Worm (Caenorhabditis elegans) whole organism, mixed stage, embryonic: ENCODE measurements around the gene gtf-2E2.
A peak's percentile ranks its signal among the peaks of the same experiment; 100 is the strongest.

ENCODE experiments used
- M03D4.4 ChIP-seq: sonication (generic microtip); optimal IDR thresholded peaks from 2 replicates; lab custom pipeline; 2017; ENCODE audit warnings: mild to moderate bottlenecking, missing genetic modification characterization, missing compliant biosample characterization
- bed-3 ChIP-seq: fragments of 200-800 bp; sonication (Bioruptor generic); optimal IDR thresholded peaks from 3 replicates; lab custom pipeline; 2018; ENCODE audit warnings: mild to moderate bottlenecking, missing genetic modification characterization, moderate library complexity, missing compliant biosample characterization
- ceh-39 ChIP-seq: fragments of 150-350 bp; optimal IDR thresholded peaks from 2 replicates; lab custom pipeline; 2014; ENCODE audit warnings: missing biosample characterization, missing genetic modification characterization
- ceh-43 ChIP-seq: fragments of 200-800 bp; sonication (Bioruptor generic); optimal IDR thresholded peaks from 2 replicates; lab custom pipeline; 2018; ENCODE audit warnings: mild to moderate bottlenecking, missing genetic modification characterization, moderate library complexity, missing compliant biosample characterization
- ceh-83 ChIP-seq: fragments of 200-800 bp; sonication (Bioruptor generic); optimal IDR thresholded peaks from 2 replicates; lab custom pipeline; 2018; ENCODE audit warnings: mild to moderate bottlenecking, missing genetic modification characterization, missing compliant biosample characterization
- ces-1 ChIP-seq: fragments of 150-350 bp; optimal IDR thresholded peaks from 2 replicates; lab custom pipeline; 2014; ENCODE audit warnings: missing biosample characterization, missing genetic modification reagents, missing genetic modification characterization
- cnd-1 ChIP-seq: fragments of 200-800 bp; sonication (Bioruptor generic); optimal IDR thresholded peaks from 2 replicates; lab custom pipeline; 2018; ENCODE audit warnings: mild to moderate bottlenecking, missing genetic modification characterization, missing compliant biosample characterization
- drap-1 ChIP-seq: fragments of 200-800 bp; sonication (Bioruptor generic); optimal IDR thresholded peaks from 3 replicates; lab custom pipeline; 2018; ENCODE audit warnings: mild to moderate bottlenecking, missing genetic modification characterization, missing compliant biosample characterization
- elt-1 ChIP-seq: sonication (generic microtip); optimal IDR thresholded peaks from 2 replicates; lab custom pipeline; 2017; ENCODE audit warnings: missing genetic modification characterization, mild to moderate bottlenecking, missing compliant biosample characterization, antibody characterized with exemption, moderate library complexity, borderline replicate concordance; ENCODE audit not compliant: insufficient read depth
- elt-3 ChIP-seq: fragments of 150-350 bp; optimal IDR thresholded peaks from 2 replicates; lab custom pipeline; 2014; ENCODE audit warnings: missing biosample characterization, missing genetic modification characterization
- ham-2 ChIP-seq: fragments of 200-800 bp; sonication (Bioruptor generic); optimal IDR thresholded peaks from 2 replicates; lab custom pipeline; 2018; ENCODE audit warnings: mild to moderate bottlenecking, missing genetic modification characterization, missing compliant biosample characterization
- hlh-1 ChIP-seq: fragments of 150-350 bp; optimal IDR thresholded peaks from 2 replicates; lab custom pipeline; 2014; ENCODE audit warnings: missing biosample characterization, missing genetic modification reagents, missing genetic modification characterization
- lin-13 ChIP-seq: fragments of 150-350 bp; optimal IDR thresholded peaks from 2 replicates; lab custom pipeline; 2014; ENCODE audit warnings: missing biosample characterization, missing genetic modification characterization
- lin-32 ChIP-seq: fragments of 200-800 bp; sonication (Bioruptor generic); optimal IDR thresholded peaks from 2 replicates; lab custom pipeline; 2018; ENCODE audit warnings: mild to moderate bottlenecking, missing genetic modification characterization, missing compliant biosample characterization
- lsy-2 ChIP-seq: fragments of 150-350 bp; optimal IDR thresholded peaks from 2 replicates; lab custom pipeline; 2014; ENCODE audit warnings: missing biosample characterization, missing genetic modification characterization
- mab-5 ChIP-seq: fragments of 150-350 bp; optimal IDR thresholded peaks from 2 replicates; lab custom pipeline; 2014; ENCODE audit warnings: missing biosample characterization, missing genetic modification characterization
- mep-1 ChIP-seq: fragments of 150-350 bp; optimal IDR thresholded peaks from 2 replicates; lab custom pipeline; 2017; ENCODE audit warnings: missing biosample characterization, missing genetic modification reagents, missing genetic modification characterization, inconsistent platforms
- mls-2 ChIP-seq: sonication (generic microtip); optimal IDR thresholded peaks from 2 replicates; lab custom pipeline; 2016; ENCODE audit warnings: mild to moderate bottlenecking, missing genetic modification characterization, moderate library complexity, missing compliant biosample characterization
- nhr-12 ChIP-seq: fragments of 150-350 bp; optimal IDR thresholded peaks from 2 replicates; lab custom pipeline; 2014; ENCODE audit warnings: missing biosample characterization, missing genetic modification characterization
- nhr-2 ChIP-seq: fragments of 150-350 bp; optimal IDR thresholded peaks from 2 replicates; lab custom pipeline; 2014; ENCODE audit warnings: missing biosample characterization, missing genetic modification characterization
- nhr-237 ChIP-seq: fragments of 150-350 bp; optimal IDR thresholded peaks from 2 replicates; lab custom pipeline; 2014; ENCODE audit warnings: missing biosample characterization, missing genetic modification characterization
- nhr-28 ChIP-seq: fragments of 150-350 bp; optimal IDR thresholded peaks from 2 replicates; lab custom pipeline; 2014; ENCODE audit warnings: missing biosample characterization, missing genetic modification characterization
- nhr-76 ChIP-seq: sonication (generic microtip); optimal IDR thresholded peaks from 2 replicates; lab custom pipeline; 2017; ENCODE audit warnings: missing biosample characterization, missing genetic modification characterization
- pha-4 ChIP-seq: fragments of 150-350 bp; optimal IDR thresholded peaks from 2 replicates; lab custom pipeline; 2018; ENCODE audit warnings: missing biosample characterization, missing genetic modification reagents, missing genetic modification characterization
- sem-2 ChIP-seq: fragments of 200-800 bp; sonication (Bioruptor generic); optimal IDR thresholded peaks from 2 replicates; lab custom pipeline; 2018; ENCODE audit warnings: mild to moderate bottlenecking, missing genetic modification characterization, missing compliant biosample characterization
- snpc-4 ChIP-seq: fragments of 150-350 bp; optimal IDR thresholded peaks from 2 replicates; lab custom pipeline; 2014; ENCODE audit warnings: missing biosample characterization, missing genetic modification characterization
- sptf-1 ChIP-seq: sonication (generic microtip); optimal IDR thresholded peaks from 2 replicates; lab custom pipeline; 2017; ENCODE audit warnings: mild to moderate bottlenecking, missing genetic modification characterization, moderate library complexity, missing compliant biosample characterization
- tbx-8 ChIP-seq: fragments of 200-800 bp; sonication (Bioruptor generic); optimal IDR thresholded peaks from 2 replicates; lab custom pipeline; 2018; ENCODE audit warnings: mild to moderate bottlenecking, missing genetic modification characterization, moderate library complexity, missing compliant biosample characterization
- unc-120 ChIP-seq: sonication (generic microtip); optimal IDR thresholded peaks from 2 replicates; lab custom pipeline; 2017; ENCODE audit warnings: missing genetic modification characterization, missing compliant biosample characterization; ENCODE audit not compliant: poor library complexity, severe bottlenecking
- unc-39 ChIP-seq: fragments of 150-350 bp; optimal IDR thresholded peaks from 2 replicates; lab custom pipeline; 2014; ENCODE audit warnings: missing biosample characterization, missing genetic modification characterization
- unc-62 ChIP-seq: fragments of 150-350 bp; optimal IDR thresholded peaks from 2 replicates; lab custom pipeline; 2014; ENCODE audit warnings: missing biosample characterization, missing genetic modification reagents, missing genetic modification characterization
- zip-8 ChIP-seq: fragments of 150-350 bp; optimal IDR thresholded peaks from 2 replicates; lab custom pipeline; 2014; ENCODE audit warnings: missing biosample characterization, missing genetic modification characterization
- ztf-11 ChIP-seq: fragments of 150-350 bp; optimal IDR thresholded peaks from 2 replicates; lab custom pipeline; 2014; ENCODE audit warnings: missing biosample characterization, missing genetic modification characterization

The gtf-2E2 gene

DNA sequence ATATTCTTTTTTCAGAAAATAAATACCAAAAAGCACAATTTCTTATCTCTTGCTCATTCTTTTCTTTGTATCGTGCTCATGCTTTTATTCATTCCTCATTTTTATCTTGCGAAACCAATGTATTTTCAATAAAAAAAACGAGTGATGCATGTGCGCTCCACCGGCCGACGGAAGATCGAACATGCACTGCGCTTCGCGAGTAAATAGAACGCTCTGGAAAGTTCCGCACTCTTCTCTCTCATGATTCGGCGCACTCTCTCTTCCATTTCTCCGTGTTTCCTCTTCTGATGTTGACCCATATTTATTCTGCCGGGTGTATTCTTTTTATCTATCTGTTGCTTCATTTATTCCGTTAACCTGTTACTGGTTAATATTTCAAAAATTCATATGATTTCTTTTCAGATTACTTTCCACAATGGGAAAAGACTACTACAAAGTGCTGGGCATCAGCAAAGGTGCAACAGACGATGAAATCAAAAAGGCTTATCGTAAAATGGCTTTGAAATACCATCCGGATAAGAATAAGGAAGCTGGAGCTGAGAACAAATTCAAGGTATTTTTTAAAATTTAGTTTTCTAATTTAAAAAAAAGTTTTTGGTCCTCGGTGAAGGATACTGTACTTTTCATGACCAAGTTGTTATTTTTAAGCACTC lies 3.1 kb upstream of the gtf-2E2 start, which contains the start of gene dnj-13:
TSS of gene dnj-13 (plus strand) at position 403 of the 653 bp plus-strand sequence.
- TF ChIP-seq drap-1 (GFP tag; lab: Kevin White, UChicago) (peak; percentile 80), nhr-12 (tag; lab: Kevin White, UChicago) (peak; percentile 43), lin-13 (tag; lab: Kevin White, UChicago) (peak; percentile 93), ham-2 (GFP tag; lab: Kevin White, UChicago) (peak; percentile 36), unc-39 (tag; lab: Kevin White, UChicago) (no peak), nhr-76 (no peak), M03D4.4 (tag; lab: Kevin White, UChicago) (peak; percentile 74), hlh-1 (tag; lab: Kevin White, UChicago) (peak; percentile 44), nhr-28 (tag; lab: Kevin White, UChicago) (peak; percentile 10), mep-1 (tag; lab: Kevin White, UChicago) (peak; percentile 95), ceh-39 (tag; lab: Kevin White, UChicago) (peak; percentile 82), unc-120 (tag; lab: Kevin White, UChicago) (peak; percentile 87), ztf-11 (tag; lab: Kevin White, UChicago) (peak; percentile 12), pha-4 (tag; lab: Kevin White, UChicago) (peak; percentile 98), elt-3 (tag; lab: Kevin White, UChicago) (peak; percentile 35), sptf-1 (tag; lab: Kevin White, UChicago) (peak; percentile 93), cnd-1 (tag; lab: Kevin White, UChicago) (peak; percentile 70), mls-2 (tag; lab: Kevin White, UChicago) (peak; percentile 85), ces-1 (GFP tag; lab: Kevin White, UChicago) (peak; percentile 83), nhr-2 (tag; lab: Kevin White, UChicago) (peak; percentile 35), lsy-2 (tag; lab: Kevin White, UChicago) (peak; percentile 81), tbx-8 (GFP tag; lab: Kevin White, UChicago) (no peak), elt-1 (tag; lab: Kevin White, UChicago) (no peak), unc-62 (GFP tag; lab: Kevin White, UChicago) (peak; percentile 53), sem-2 (GFP tag; lab: Kevin White, UChicago) (no peak), nhr-237 (tag; lab: Kevin White, UChicago) (peak; percentile 61), bed-3 (GFP tag; lab: Kevin White, UChicago) (no peak)
- TF ChIP-seq, all 35 proteins: peak for 21

- TF ChIP-seq ztf-11 (tag; lab: Kevin White, UChicago) (no peak), nhr-2 (tag; lab: Kevin White, UChicago) (no peak), mep-1 (tag; lab: Kevin White, UChicago) (no peak), lin-32 (no peak), ceh-43 (GFP tag; lab: Kevin White, UChicago) (no peak), nhr-76 (no peak), nhr-237 (tag; lab: Kevin White, UChicago) (no peak), hlh-1 (tag; lab: Kevin White, UChicago) (no peak), drap-1 (GFP tag; lab: Kevin White, UChicago) (no peak), sem-2 (GFP tag; lab: Kevin White, UChicago) (no peak), ham-2 (GFP tag; lab: Kevin White, UChicago) (no peak), nhr-28 (tag; lab: Kevin White, UChicago) (no peak), cnd-1 (tag; lab: Kevin White, UChicago) (no peak), mls-2 (tag; lab: Kevin White, UChicago) (no peak), ceh-39 (tag; lab: Kevin White, UChicago) (no peak)
Measured at ce11 chrII:11544714-11545113, 2.4 kb upstream of the gtf-2E2 start, which contains the start of gene F54D5.9. Gene F54D5.9 (minus strand): TSS chrII:11544828.

DNA sequence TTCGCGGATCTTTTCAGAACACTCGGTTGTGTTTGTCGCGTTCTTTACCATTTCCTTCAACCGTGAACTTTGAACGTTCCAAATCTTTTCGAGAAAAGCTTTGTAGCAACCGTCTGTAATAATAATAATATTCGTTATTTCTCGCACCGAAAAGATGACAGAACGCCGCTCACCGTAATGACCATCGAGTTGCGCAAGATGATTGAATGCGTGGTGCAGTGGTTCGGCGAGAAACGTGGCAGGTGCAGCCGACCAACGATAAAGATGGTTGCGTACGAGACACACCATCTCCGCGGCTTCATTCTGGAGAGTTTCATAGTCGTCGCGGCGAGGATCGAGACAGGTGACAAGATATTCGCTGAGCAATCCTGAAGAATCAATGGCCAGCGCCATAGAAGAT lies 663 bp upstream of the gtf-2E2 start:
- TF ChIP-seq pha-4 (tag; lab: Kevin White, UChicago) (no peak), sem-2 (GFP tag; lab: Kevin White, UChicago) (no peak), ham-2 (GFP tag; lab: Kevin White, UChicago) (no peak), nhr-2 (tag; lab: Kevin White, UChicago) (peak; percentile 6), mep-1 (tag; lab: Kevin White, UChicago) (no peak), zip-8 (peak; percentile 62), mls-2 (tag; lab: Kevin White, UChicago) (no peak), nhr-12 (tag; lab: Kevin White, UChicago) (no peak), sptf-1 (tag; lab: Kevin White, UChicago) (no peak), lin-13 (tag; lab: Kevin White, UChicago) (no peak), lsy-2 (tag; lab: Kevin White, UChicago) (no peak), cnd-1 (tag; lab: Kevin White, UChicago) (peak; percentile 56), M03D4.4 (tag; lab: Kevin White, UChicago) (no peak), drap-1 (GFP tag; lab: Kevin White, UChicago) (no peak), ceh-39 (tag; lab: Kevin White, UChicago) (no peak), ceh-83 (GFP tag; lab: Kevin White, UChicago) (no peak), lin-32 (no peak), hlh-1 (tag; lab: Kevin White, UChicago) (no peak), ztf-11 (tag; lab: Kevin White, UChicago) (no peak), mab-5 (no peak), tbx-8 (GFP tag; lab: Kevin White, UChicago) (no peak), bed-3 (GFP tag; lab: Kevin White, UChicago) (no peak), elt-1 (tag; lab: Kevin White, UChicago) (no peak), unc-120 (tag; lab: Kevin White, UChicago) (no peak), snpc-4 (tag; lab: Kevin White, UChicago) (no peak), nhr-76 (no peak), elt-3 (tag; lab: Kevin White, UChicago) (no peak)
